Fruit fly (Drosophila melanogaster): ENCODE data around the gene CG17650.

DNA sequence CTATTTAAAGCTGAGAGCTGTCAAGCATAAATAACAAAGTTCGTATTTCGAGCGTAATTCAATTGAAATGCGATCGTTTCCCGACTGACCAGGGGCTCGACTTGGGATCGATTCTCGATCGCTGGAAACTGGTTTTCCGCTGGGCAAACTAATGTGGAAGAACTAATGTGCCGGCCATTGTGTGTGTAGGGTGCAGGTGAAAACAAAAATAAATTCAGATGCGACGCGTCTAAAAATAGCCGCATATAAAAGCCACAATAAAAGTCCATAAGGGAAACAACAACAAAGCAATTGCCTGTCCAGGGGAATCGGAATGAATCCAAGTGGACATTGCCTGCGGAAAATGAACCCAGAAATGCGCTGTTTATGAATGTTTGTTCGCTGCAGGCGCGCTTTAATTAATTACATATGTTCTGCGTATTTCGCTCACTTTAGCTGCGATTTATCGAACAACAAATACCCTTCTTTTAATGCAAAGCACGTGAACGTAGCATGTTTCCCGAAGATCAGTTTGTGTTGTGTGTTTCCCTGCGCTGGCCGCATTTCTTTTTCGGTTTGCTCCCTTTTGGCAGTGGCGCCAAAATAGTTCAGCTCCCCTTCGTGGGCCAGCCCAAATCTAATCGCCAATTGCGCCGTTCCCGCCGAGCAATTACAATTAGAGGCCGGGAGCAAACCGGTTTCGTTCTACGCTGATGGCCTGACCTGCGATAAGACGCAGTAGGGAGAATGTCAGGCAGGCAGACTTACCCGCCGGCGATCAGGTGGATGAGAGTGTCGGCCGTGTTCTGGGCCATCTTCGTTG, 35.6 kb downstream of the CG17650 start:
- no peak for TF ChIP-seq CG8478 (optimal IDR thresholded peaks at IDR 0.05)
- no peak for TF ChIP-seq CTCF (optimal IDR thresholded peaks at IDR 0.05)

Data from S2 (cell line).